Worm (Caenorhabditis elegans): ENCODE measurements around the gene C14E2.3.

The C14E2.3 gene

DNA sequence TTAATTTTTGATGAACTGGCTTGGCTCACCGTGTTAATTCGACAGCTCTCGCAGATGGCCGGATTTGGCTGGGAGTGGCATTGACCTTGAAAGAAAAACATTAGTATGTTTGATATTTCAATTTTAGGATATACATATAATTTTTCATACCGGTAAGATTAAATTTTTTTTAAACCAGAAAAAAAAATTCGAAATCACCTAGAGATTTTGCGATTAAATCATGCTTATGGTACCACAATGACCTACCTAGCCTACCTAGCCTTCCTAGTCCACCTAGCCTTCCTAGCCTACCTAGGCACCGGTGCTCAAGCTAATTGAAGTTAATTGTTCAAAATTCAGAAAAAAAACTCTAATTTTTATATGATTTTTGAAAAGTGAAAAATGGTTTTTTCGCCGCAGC is at the start of gene C14E2.3:
C14E2.3 (minus strand) TSS at position 101 of the 400 bp plus-strand sequence.
- TF ChIP-seq ama-1 (optimal IDR thresholded peaks at IDR 0.05) (no peak), hmbx-1 (tag; optimal IDR thresholded peaks at IDR 0.05) (no peak), sea-1 (GFP tag; conservative IDR thresholded peaks at IDR 0.05) (no peak), scrt-1 (GFP tag; IDR thresholded peaks at IDR 0.05) (no peak), ceh-36 (tag; optimal IDR thresholded peaks at IDR 0.05) (no peak), ceh-13 (GFP tag; optimal IDR thresholded peaks at IDR 0.05) (no peak), tbx-37 (GFP tag; conservative IDR thresholded peaks at IDR 0.05) (no peak), pes-1 (GFP tag; IDR thresholded peaks at IDR 0.05) (no peak), flt-1 (GFP tag; IDR thresholded peaks at IDR 0.05) (no peak), ets-7 (tag; optimal IDR thresholded peaks at IDR 0.05) (no peak), tbx-11 (GFP tag; IDR thresholded peaks at IDR 0.05) (no peak), F13C5.2 (tag; optimal IDR thresholded peaks at IDR 0.05) (no peak)

DNA sequence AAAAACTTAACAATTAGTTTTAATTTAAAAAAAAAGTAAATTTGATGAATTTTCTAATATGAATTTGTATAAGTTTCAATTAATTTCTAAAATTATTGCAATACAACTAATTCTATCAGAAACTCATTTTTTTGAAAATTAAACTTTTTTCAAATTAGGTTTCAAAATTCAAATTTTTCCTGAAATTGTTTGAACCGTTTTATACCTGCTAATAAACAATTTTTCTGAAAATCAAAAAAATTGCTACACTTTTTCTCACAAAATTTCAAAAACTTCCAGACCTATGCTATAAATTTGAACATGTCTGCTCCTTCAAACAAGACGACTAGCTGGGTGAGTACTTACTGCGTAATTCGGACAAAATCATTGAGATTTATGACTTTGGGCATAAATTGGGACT is 49.1 kb upstream of the C14E2.3 start, which contains the start of gene T26C11.8:
T26C11.8 (plus strand) TSS at position 301 of the 400 bp plus-strand sequence.
- TF ChIP-seq sea-1 (GFP tag; conservative IDR thresholded peaks at IDR 0.05) (no peak), tbx-11 (GFP tag; IDR thresholded peaks at IDR 0.05) (no peak), pes-1 (GFP tag; IDR thresholded peaks at IDR 0.05) (no peak), tra-4 (tag; optimal IDR thresholded peaks at IDR 0.05) (no peak), ceh-36 (tag; optimal IDR thresholded peaks at IDR 0.05) (no peak)

DNA sequence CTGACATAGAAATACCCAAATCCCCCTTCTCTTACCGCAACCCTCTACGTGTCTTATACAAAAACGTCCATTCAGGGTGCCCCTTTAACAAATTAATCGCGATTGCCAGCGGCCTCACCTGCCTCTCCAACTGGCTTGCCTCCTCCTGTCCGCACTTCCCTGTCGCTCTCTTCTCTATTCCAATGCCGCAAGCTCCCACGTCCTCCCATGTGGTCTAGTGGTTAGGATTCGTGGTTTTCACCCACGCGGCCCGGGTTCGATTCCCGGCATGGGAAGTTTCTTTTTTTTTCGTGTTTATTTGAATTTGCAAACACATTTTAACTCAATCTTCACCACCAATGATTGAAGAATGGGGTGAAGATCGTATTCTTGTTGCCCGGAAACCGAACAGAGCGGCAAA is 47.3 kb upstream of the C14E2.3 start:
- TF ChIP-seq hmg-4 (GFP tag; optimal IDR thresholded peaks at IDR 0.05) (peak; percentile 88), flt-1 (GFP tag; IDR thresholded peaks at IDR 0.05) (peak; percentile 89), scrt-1 (GFP tag; IDR thresholded peaks at IDR 0.05) (peak; percentile 90), sea-1 (GFP tag; conservative IDR thresholded peaks at IDR 0.05) (peak; percentile 91), pes-1 (GFP tag; IDR thresholded peaks at IDR 0.05) (peak; percentile 91), hnd-1 (tag; optimal IDR thresholded peaks at IDR 0.05) (peak; percentile 57), ceh-36 (tag; optimal IDR thresholded peaks at IDR 0.05) (peak; percentile 73), hmbx-1 (tag; optimal IDR thresholded peaks at IDR 0.05) (no peak), ceh-13 (GFP tag; optimal IDR thresholded peaks at IDR 0.05) (peak; percentile 73), F13C5.2 (tag; optimal IDR thresholded peaks at IDR 0.05) (peak; percentile 87), tbx-11 (GFP tag; IDR thresholded peaks at IDR 0.05) (peak; percentile 88), aly-1 (tag; optimal IDR thresholded peaks at IDR 0.05) (peak; percentile 86), ets-7 (tag; optimal IDR thresholded peaks at IDR 0.05) (peak; percentile 79), B0310.2 (tag; optimal IDR thresholded peaks at IDR 0.05) (peak; percentile 63), ama-1 (optimal IDR thresholded peaks at IDR 0.05) (no peak), tbx-37 (GFP tag; conservative IDR thresholded peaks at IDR 0.05) (peak; percentile 85), tra-4 (tag; optimal IDR thresholded peaks at IDR 0.05) (peak; percentile 59)

DNA sequence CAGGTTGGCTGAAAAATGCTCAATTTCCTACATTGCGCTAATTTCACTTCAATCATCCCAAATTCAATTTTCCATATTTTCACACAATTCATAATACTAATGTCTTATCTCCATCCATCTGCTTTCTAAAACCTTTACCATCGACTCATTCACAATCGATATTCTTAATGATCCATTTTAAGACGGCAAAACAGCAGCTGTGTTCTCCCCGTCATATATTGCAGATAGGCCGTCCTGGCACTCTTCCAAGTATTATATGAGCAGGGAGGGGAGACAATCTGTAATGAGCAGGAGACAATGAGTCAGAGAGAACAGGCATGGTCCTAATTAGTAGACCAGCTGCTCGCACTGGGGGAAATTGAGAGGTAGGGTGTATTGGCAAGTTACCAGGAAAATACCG is 46.4 kb upstream of the C14E2.3 start:
- TF ChIP-seq hmg-4 (GFP tag; optimal IDR thresholded peaks at IDR 0.05): no peak

DNA sequence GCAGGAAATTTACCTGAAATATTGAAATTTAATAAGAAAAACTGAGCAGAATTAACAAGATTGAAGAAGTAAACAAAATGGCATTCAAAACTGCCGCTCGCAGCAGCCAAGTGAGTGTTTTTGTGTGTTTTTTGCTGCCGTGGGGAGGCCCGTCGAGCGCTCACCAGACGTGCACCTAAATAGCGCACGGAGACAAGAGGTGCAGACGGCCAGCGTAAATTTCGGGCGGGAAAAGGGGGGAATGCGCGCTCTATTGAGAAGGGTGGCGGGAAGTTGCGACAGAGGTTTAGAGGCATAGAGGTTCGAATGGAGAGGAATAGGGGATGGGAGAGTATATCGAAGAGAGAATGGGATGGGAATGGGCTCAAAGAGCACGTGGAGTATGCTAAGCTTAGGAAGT is 44.8 kb upstream of the C14E2.3 start, which contains the start of gene ceh-39:
ceh-39 (minus strand) TSS at position 13 of the 400 bp plus-strand sequence.
- no peak for TF ChIP-seq scrt-1 (GFP tag; IDR thresholded peaks at IDR 0.05)
- TF ChIP-seq F13C5.2 (tag; optimal IDR thresholded peaks at IDR 0.05): peak; percentile 33
- TF ChIP-seq aly-1 (tag; optimal IDR thresholded peaks at IDR 0.05): peak; percentile 41
- TF ChIP-seq tra-4 (tag; optimal IDR thresholded peaks at IDR 0.05): no peak
- TF ChIP-seq ceh-36 (tag; optimal IDR thresholded peaks at IDR 0.05): peak; percentile 29
- TF ChIP-seq hnd-1 (tag; optimal IDR thresholded peaks at IDR 0.05): no peak
- TF ChIP-seq flt-1 (GFP tag; IDR thresholded peaks at IDR 0.05): 0 out of 2 replicates have a peak, but pooled peaks have one; percentile 10
- TF ChIP-seq hmg-4 (GFP tag; optimal IDR thresholded peaks at IDR 0.05): peak; percentile 76
- no peak for TF ChIP-seq ceh-13 (GFP tag; optimal IDR thresholded peaks at IDR 0.05)

DNA sequence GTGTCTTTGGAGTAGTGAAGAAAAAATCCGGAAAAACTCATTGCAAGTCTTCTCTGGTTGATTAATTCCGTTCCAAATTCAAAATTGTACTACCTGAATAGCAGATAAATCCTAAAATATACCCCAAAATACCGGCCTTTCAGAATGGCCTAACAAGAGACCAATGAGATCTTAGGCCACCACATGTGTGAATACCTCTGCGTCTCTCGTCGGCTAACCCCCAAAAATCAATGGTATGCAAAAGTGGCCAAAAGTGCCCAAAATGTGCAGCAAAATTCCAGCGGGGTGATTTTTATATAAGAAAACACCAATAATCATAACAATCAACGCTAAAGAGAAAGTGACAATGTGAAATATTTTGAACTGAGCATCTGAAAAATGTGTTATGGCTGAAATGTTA is 42.3 kb upstream of the C14E2.3 start, which contains the start of gene T26C11.9:
T26C11.9 (minus strand) TSS at position 254 of the 400 bp plus-strand sequence.
- TF ChIP-seq scrt-1 (GFP tag; IDR thresholded peaks at IDR 0.05) (no peak), pes-1 (GFP tag; IDR thresholded peaks at IDR 0.05) (0 out of 2 replicates have a peak, but pooled peaks have one; percentile 7), ama-1 (optimal IDR thresholded peaks at IDR 0.05) (no peak), hnd-1 (tag; optimal IDR thresholded peaks at IDR 0.05) (no peak), hmbx-1 (tag; optimal IDR thresholded peaks at IDR 0.05) (no peak)

DNA sequence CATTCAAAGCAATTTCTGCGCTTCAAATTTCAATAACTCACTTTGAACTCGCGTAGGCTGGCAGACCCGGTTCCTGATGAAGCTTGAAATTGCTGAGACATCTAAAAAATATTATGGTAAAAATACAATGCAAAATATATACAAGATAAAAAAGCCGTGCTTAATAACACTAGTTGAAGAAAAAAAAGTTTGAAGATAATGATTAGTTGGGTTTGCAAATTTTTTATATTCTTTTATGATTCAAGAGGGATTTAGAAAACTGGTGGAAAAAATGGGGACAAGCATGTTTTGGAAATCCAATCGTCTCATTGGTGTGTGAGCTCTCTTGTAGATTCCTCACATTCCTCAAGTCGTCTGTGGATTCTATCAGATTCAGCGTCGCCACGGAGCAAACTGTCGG is 41.3 kb upstream of the C14E2.3 start, which contains the start of gene ceh-21:
ceh-21 (minus strand) TSS at position 101 of the 400 bp plus-strand sequence.
- TF ChIP-seq tbx-37 (GFP tag; conservative IDR thresholded peaks at IDR 0.05) (no peak), sea-1 (GFP tag; conservative IDR thresholded peaks at IDR 0.05) (no peak), tbx-11 (GFP tag; IDR thresholded peaks at IDR 0.05) (no peak), tra-4 (tag; optimal IDR thresholded peaks at IDR 0.05) (no peak), hmg-4 (GFP tag; optimal IDR thresholded peaks at IDR 0.05) (no peak), hmbx-1 (tag; optimal IDR thresholded peaks at IDR 0.05) (no peak), flt-1 (GFP tag; IDR thresholded peaks at IDR 0.05) (no peak), F13C5.2 (tag; optimal IDR thresholded peaks at IDR 0.05) (no peak), aly-1 (tag; optimal IDR thresholded peaks at IDR 0.05) (no peak), ceh-36 (tag; optimal IDR thresholded peaks at IDR 0.05) (no peak), B0310.2 (tag; optimal IDR thresholded peaks at IDR 0.05) (no peak), ama-1 (optimal IDR thresholded peaks at IDR 0.05) (no peak), ets-7 (tag; optimal IDR thresholded peaks at IDR 0.05) (no peak), scrt-1 (GFP tag; IDR thresholded peaks at IDR 0.05) (no peak), ceh-13 (GFP tag; optimal IDR thresholded peaks at IDR 0.05) (no peak)

DNA sequence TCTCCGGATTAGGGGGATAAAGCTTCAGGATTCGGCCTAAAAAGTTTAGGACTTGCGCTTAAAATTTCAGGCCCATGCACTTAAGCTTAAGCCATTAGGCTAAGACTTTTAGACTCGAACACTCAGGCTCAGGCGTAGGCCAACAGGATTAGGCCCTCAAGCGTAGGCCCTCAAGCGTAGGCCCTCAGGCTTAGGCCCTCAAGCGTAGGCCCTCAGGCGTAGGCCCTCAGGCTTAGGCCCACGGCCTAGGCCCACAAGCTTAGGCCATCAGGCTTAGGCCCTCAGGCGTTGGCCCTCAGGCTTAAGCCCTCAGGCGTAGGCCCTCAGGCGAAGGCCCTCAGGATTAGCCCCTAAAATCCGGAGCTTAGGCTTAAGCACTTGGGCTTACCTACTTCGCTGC is 39.2 kb upstream of the C14E2.3 start:
- no peak for TF ChIP-seq scrt-1 (GFP tag; IDR thresholded peaks at IDR 0.05)
- no peak for TF ChIP-seq tbx-37 (GFP tag; conservative IDR thresholded peaks at IDR 0.05)
- no peak for TF ChIP-seq tra-4 (tag; optimal IDR thresholded peaks at IDR 0.05)
- no peak for TF ChIP-seq hnd-1 (tag; optimal IDR thresholded peaks at IDR 0.05)
- TF ChIP-seq ceh-13 (GFP tag; optimal IDR thresholded peaks at IDR 0.05): no peak
- TF ChIP-seq tbx-11 (GFP tag; IDR thresholded peaks at IDR 0.05): no peak
- no peak for TF ChIP-seq flt-1 (GFP tag; IDR thresholded peaks at IDR 0.05)
- no peak for TF ChIP-seq ama-1 (optimal IDR thresholded peaks at IDR 0.05)
- TF ChIP-seq sea-1 (GFP tag; conservative IDR thresholded peaks at IDR 0.05): no peak
- no peak for TF ChIP-seq F13C5.2 (tag; optimal IDR thresholded peaks at IDR 0.05)
- no peak for TF ChIP-seq aly-1 (tag; optimal IDR thresholded peaks at IDR 0.05)
- TF ChIP-seq ceh-36 (tag; optimal IDR thresholded peaks at IDR 0.05): peak; percentile 79
- TF ChIP-seq pes-1 (GFP tag; IDR thresholded peaks at IDR 0.05): peak; percentile 31; the same call in 1 of the 2 replicates

All from whole organism, early embryonic.